Worm (Caenorhabditis elegans) whole organism, L2 larva: ENCODE measurements around the gene C05C10.5.

Source experiments
- ama-1 ChIP-seq: fragments of 150-350 bp; optimal IDR thresholded peaks from 2 replicates; lab custom pipeline; 2018; ENCODE audit warnings: inconsistent platforms
- gmeb-1 ChIP-seq: fragments of 150-350 bp; optimal IDR thresholded peaks from 2 replicates; lab custom pipeline; 2014; ENCODE audit warnings: missing biosample characterization, missing genetic modification characterization
- mab-5 ChIP-seq: fragments of 150-350 bp; optimal IDR thresholded peaks from 2 replicates; lab custom pipeline; 2014; ENCODE audit warnings: missing biosample characterization, missing genetic modification characterization
- nhr-237 ChIP-seq: fragments of 150-350 bp; optimal IDR thresholded peaks from 2 replicates; lab custom pipeline; 2014; ENCODE audit warnings: missing biosample characterization, missing genetic modification characterization

DNA sequence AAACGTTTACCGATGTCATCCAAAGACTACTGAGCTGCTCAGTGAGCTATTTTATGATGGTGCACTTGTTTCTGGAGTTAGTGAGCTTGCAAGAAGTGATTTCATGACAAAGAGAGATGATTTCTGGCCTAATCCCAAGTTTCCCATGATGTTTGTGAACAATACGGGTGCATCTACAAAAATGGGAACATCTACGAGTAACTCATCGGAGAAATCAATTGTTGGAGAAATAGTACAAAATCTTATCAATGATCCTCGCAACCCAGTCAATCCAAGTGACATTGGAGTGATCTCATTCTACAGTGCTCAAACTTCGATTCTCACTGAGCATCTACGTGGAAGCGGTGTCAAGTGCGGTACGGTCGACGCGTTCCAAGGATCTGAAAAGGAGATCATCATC lies 10.4 kb upstream of the C05C10.5 start:
- TF ChIP-seq gmeb-1 (tag; lab: Kevin White, UChicago), result no peak
- TF ChIP-seq ama-1 (lab: Kevin White, UChicago), result no peak
- no peak for TF ChIP-seq mab-5
- no peak for TF ChIP-seq nhr-237 (tag; lab: Kevin White, UChicago)
